Fruit fly (Drosophila melanogaster) whole organism: ENCODE results near the gene Trf4-1.

ENCODE experiments used
- CG8478 ChIP-seq: fragments of >200 bp; optimal IDR thresholded peaks from 2 replicates; lab custom pipeline; 2018; ENCODE audit warnings: inconsistent platforms
- Dll ChIP-seq: fragments of >200 bp; optimal IDR thresholded peaks from 2 replicates; lab custom pipeline; 2017
- EcR ChIP-seq, 2 experiments: fragments of >200 bp; optimal IDR thresholded peaks; 2 replicates each; lab custom pipeline; 2017; ENCODE audit warnings: missing biosample characterization in 2 of 2, missing genetic modification characterization in 2 of 2, missing genetic modification reagents in 2 of 2
- pan ChIP-seq: fragments of >200 bp; optimal IDR thresholded peaks from 2 replicates; lab custom pipeline; 2017
- psq ChIP-seq: fragments of >200 bp; optimal IDR thresholded peaks from 2 replicates; lab custom pipeline; 2017
- usp ChIP-seq: fragments of >200 bp; optimal IDR thresholded peaks from 2 replicates; lab custom pipeline; 2017; ENCODE audit warnings: missing biosample characterization, missing genetic modification characterization, mixed read lengths

The Trf4-1 gene

dm6 chrX:8583159-8583558 lies 23.0 kb downstream of the Trf4-1 start:
- TF ChIP-seq pan (lab: Kevin White, UChicago) (no peak), usp (GFP tag; lab: Kevin White, UChicago) (no peak), CG8478 (lab: Kevin White, UChicago) (no peak), Dll (no peak), EcR (GFP tag; optimal IDR thresholded peaks at IDR 0.05; lab: Kevin White, UChicago) (no peak), psq (lab: Kevin White, UChicago) (no peak)

dm6 chrX:8588607-8589171 lies 28.6 kb downstream of the Trf4-1 start, which contains the start of gene CG12081:
TSS of gene CG12081 (plus strand) at chrX:8588811.
- TF ChIP-seq pan (lab: Kevin White, UChicago) (no peak), CG8478 (lab: Kevin White, UChicago) (no peak), usp (GFP tag; lab: Kevin White, UChicago) (no peak), EcR (GFP tag; optimal IDR thresholded peaks at IDR 0.05; lab: Kevin White, UChicago) (no peak), Dll (no peak), psq (lab: Kevin White, UChicago) (no peak)

DNA sequence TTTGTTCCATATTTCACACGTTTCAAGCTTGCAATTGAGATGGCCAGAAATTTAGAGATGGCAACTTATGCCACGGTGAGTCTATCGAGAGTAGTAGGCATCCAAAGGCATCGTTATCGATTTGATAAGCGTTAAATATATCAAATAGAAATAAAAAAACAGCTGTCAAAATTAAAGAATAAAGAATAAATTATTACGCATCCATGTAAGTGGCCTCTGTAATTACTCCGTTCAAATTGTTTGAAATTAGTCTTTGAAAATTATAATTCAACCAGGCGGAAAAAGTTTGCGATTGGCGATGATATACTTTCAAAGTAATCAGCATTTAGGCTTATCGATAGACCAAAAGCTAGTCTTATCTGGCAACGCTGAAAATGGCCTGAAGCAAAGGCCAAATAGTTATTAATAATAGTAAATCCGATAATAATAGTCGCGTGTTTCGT lies 31.6 kb downstream of the Trf4-1 start, which contains the start of the genes CG12659 and Crag:
CG12659 (minus strand) TSS at position 45 of the 443 bp plus-strand sequence.
Crag (plus strand) TSS at position 347 of the 443 bp plus-strand sequence.
- TF ChIP-seq pan (lab: Kevin White, UChicago): no peak

DNA sequence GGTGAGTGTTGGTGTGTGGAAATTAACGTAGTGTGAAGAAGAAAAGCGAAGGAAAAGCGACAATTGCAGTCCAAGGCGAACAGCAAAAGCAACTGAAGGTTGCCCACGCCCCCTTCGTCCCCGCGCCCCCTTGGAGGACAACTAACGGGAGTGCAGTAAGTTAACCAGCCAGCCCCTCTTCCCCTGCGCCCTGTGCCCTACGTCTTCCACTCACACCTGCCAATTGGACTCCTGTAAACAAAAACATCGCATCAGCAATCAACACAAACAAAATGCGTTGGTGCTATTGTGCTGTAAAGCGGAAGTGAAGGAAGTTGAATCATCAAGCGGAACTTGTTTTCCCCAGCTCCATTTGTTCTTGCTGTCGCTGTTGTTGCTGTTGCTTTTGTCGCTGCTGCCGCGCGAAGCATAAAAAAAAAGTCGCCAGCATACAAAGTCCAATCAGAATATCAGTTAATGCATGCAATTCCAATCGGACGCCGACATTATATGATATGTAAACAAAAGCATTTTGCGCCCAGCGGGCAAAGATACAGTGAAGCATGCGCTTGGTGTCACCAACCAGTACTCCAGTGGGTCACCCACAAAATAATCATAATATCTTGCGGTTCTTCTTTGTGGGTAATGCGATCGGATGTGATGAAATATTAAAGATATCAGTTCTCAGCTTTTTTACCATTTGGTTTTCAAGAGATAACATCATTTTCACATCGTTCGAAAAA lies 32.5 kb downstream of the Trf4-1 start:
- TF ChIP-seq pan (lab: Kevin White, UChicago) (no peak), Dll (no peak), EcR (GFP tag; optimal IDR thresholded peaks at IDR 0.05; lab: Kevin White, UChicago) (no peak), usp (GFP tag; lab: Kevin White, UChicago) (no peak), psq (lab: Kevin White, UChicago) (no peak), CG8478 (lab: Kevin White, UChicago) (no peak)

dm6 chrX:8593159-8593476 lies 33.0 kb downstream of the Trf4-1 start:
- TF ChIP-seq pan (lab: Kevin White, UChicago) (no peak), Dll (no peak), EcR (GFP tag; optimal IDR thresholded peaks at IDR 0.05; lab: Kevin White, UChicago) (no peak), psq (lab: Kevin White, UChicago) (no peak), usp (GFP tag; lab: Kevin White, UChicago) (no peak), CG8478 (lab: Kevin White, UChicago) (no peak)

dm6 chrX:8601165-8601564 lies 41.0 kb downstream of the Trf4-1 start:
- TF ChIP-seq EcR (GFP tag; optimal IDR thresholded peaks at IDR 0.05; lab: Kevin White, UChicago) (no peak), pan (lab: Kevin White, UChicago) (no peak), CG8478 (lab: Kevin White, UChicago) (no peak), psq (lab: Kevin White, UChicago) (no peak), usp (GFP tag; lab: Kevin White, UChicago) (no peak), Dll (no peak)

- no peak for TF ChIP-seq CG8478 (lab: Kevin White, UChicago)
- no peak for TF ChIP-seq EcR (GFP tag; optimal IDR thresholded peaks at IDR 0.05; lab: Kevin White, UChicago)
- no peak for TF ChIP-seq psq (lab: Kevin White, UChicago)
- no peak for TF ChIP-seq usp (GFP tag; lab: Kevin White, UChicago)
- no peak for TF ChIP-seq pan (lab: Kevin White, UChicago)
- no peak for TF ChIP-seq Dll
Observed at dm6 chrX:8606206-8606605, 46.1 kb downstream of the Trf4-1 start, which contains the start of gene Caf1-180. TSS of gene Caf1-180 (minus strand) at chrX:8606304.

dm6 chrX:8607902-8608301 lies 47.8 kb downstream of the Trf4-1 start:
- TF ChIP-seq Dll: no peak
- TF ChIP-seq CG8478 (lab: Kevin White, UChicago): no peak
- no peak for TF ChIP-seq EcR (GFP tag; optimal IDR thresholded peaks at IDR 0.05; lab: Kevin White, UChicago)
- TF ChIP-seq pan (lab: Kevin White, UChicago): no peak
- TF ChIP-seq usp (GFP tag; lab: Kevin White, UChicago): no peak
- TF ChIP-seq psq (lab: Kevin White, UChicago): no peak

- TF ChIP-seq psq (lab: Kevin White, UChicago) (no peak), CG8478 (lab: Kevin White, UChicago) (no peak), usp (GFP tag; lab: Kevin White, UChicago) (no peak), pan (lab: Kevin White, UChicago) (no peak), Dll (no peak), EcR (GFP tag; optimal IDR thresholded peaks at IDR 0.05; lab: Kevin White, UChicago) (no peak)
Observed at dm6 chrX:8616280-8616679, 56.2 kb downstream of the Trf4-1 start.

DNA sequence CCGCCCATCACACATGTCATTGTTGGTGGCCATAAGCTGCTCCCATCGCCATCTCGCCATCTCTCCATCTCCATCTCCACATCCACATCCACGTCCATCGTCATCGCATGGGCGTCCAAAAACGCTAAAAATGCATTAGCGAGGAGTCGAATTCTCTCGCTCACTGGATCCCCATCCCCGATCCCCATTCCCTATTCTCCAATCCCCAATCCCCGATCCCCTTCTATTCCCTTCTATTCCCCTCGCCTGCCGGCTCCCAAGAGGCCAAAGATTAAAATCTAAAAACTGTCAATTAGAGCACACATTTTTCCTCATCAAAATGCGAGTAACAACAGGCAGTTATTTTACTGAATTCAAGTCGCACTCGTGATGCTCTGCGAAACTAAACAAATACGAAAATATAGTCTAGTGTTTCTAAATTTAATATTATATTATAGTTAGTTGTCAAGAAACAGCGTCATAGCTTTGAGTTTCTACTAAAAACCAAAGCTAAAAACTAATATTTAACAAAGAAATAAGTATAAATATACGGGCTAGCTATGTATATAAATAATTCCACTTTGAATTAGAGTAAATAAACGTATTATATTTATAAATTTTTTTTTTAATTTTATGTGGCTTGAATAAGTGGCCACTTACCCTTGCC lies 56.8 kb downstream of the Trf4-1 start:
- TF ChIP-seq psq (lab: Kevin White, UChicago): no peak
- TF ChIP-seq EcR (GFP tag; optimal IDR thresholded peaks at IDR 0.05; lab: Kevin White, UChicago): no peak
- TF ChIP-seq pan (lab: Kevin White, UChicago): no peak
- TF ChIP-seq CG8478 (lab: Kevin White, UChicago): no peak
- no peak for TF ChIP-seq Dll
- no peak for TF ChIP-seq usp (GFP tag; lab: Kevin White, UChicago)
